Worm (Caenorhabditis elegans) whole organism, L3 larva: ENCODE results near the gene sma-4.

Experiments
- ZK546.5 ChIP-seq: sonication (generic microtip); optimal IDR thresholded peaks from 2 replicates; lab custom pipeline; 2017; ENCODE audit warnings: missing biosample characterization, missing genetic modification characterization
- ceh-16 ChIP-seq: sonication (generic microtip); optimal IDR thresholded peaks from 2 replicates; lab custom pipeline; 2017; ENCODE audit warnings: missing biosample characterization, missing genetic modification characterization
- ceh-28 ChIP-seq: fragments of 150-350 bp; optimal IDR thresholded peaks from 2 replicates; lab custom pipeline; 2014; ENCODE audit warnings: missing biosample characterization, missing genetic modification reagents, missing genetic modification characterization
- elt-2 ChIP-seq: sonication (generic microtip); optimal IDR thresholded peaks from 2 replicates; lab custom pipeline; 2016; ENCODE audit warnings: missing genetic modification reagents, mild to moderate bottlenecking, missing genetic modification characterization, missing compliant biosample characterization
- fkh-10 ChIP-seq: sonication (generic microtip); optimal IDR thresholded peaks from 2 replicates; lab custom pipeline; 2017; ENCODE audit warnings: missing biosample characterization, missing genetic modification reagents, missing genetic modification characterization
- fos-1 ChIP-seq: fragments of 150-350 bp; optimal IDR thresholded peaks from 2 replicates; lab custom pipeline; 2014; ENCODE audit warnings: missing biosample characterization, missing genetic modification characterization
- lin-15B ChIP-seq: fragments of 150-350 bp; optimal IDR thresholded peaks from 2 replicates; lab custom pipeline; 2014; ENCODE audit warnings: missing biosample characterization, missing genetic modification characterization
- nhr-11 ChIP-seq: fragments of 150-350 bp; optimal IDR thresholded peaks from 2 replicates; lab custom pipeline; 2014; ENCODE audit warnings: missing biosample characterization, missing genetic modification characterization
- nhr-23 ChIP-seq: fragments of 150-350 bp; optimal IDR thresholded peaks from 2 replicates; lab custom pipeline; 2014; ENCODE audit warnings: missing biosample characterization, missing genetic modification reagents, missing genetic modification characterization
- skn-1 ChIP-seq: fragments of 150-350 bp; optimal IDR thresholded peaks from 2 replicates; lab custom pipeline; 2014; ENCODE audit warnings: missing biosample characterization, missing genetic modification characterization
- tbx-2 ChIP-seq: sonication (generic microtip); optimal IDR thresholded peaks from 2 replicates; lab custom pipeline; 2016; ENCODE audit warnings: mild to moderate bottlenecking, missing genetic modification characterization, missing compliant biosample characterization
- unc-39 ChIP-seq: sonication (generic microtip); optimal IDR thresholded peaks from 4 replicates; lab custom pipeline; 2017; ENCODE audit warnings: missing biosample characterization, missing genetic modification characterization

- TF ChIP-seq unc-39 (tag; lab: Kevin White, UChicago) (no peak), ZK546.5 (tag; lab: Kevin White, UChicago) (no peak), ceh-16 (no peak), lin-15B (tag; lab: Kevin White, UChicago) (no peak), nhr-23 (tag; lab: Kevin White, UChicago) (no peak), nhr-11 (tag; lab: Kevin White, UChicago) (no peak), ceh-28 (no peak), elt-2 (tag; lab: Kevin White, UChicago) (no peak), skn-1 (tag; lab: Kevin White, UChicago) (no peak), tbx-2 (no peak), fos-1 (no peak), fkh-10 (GFP tag; lab: Kevin White, UChicago) (no peak)
These were observed 9.3 kb upstream of the sma-4 start, which contains the start of gene R12B2.2 for ce11 chrIII:5806720-5807119.
